Worm (Caenorhabditis elegans): Measurements from ENCODE around the gene C12D8.9.

ce11 chrV:10252682-10253081, 9.7 kb upstream of the C12D8.9 start:
- TF ChIP-seq unc-120 (tag; optimal IDR thresholded peaks at IDR 0.05; ENCODE audit: poor library complexity, severe bottlenecking) (no peak), pha-4 (tag; optimal IDR thresholded peaks at IDR 0.05) (no peak), mep-1 (tag; optimal IDR thresholded peaks at IDR 0.05) (no peak), lsy-2 (tag; optimal IDR thresholded peaks at IDR 0.05) (no peak), bed-3 (GFP tag; optimal IDR thresholded peaks at IDR 0.05) (no peak)

Data from whole organism, mixed stage, embryonic.